Worm (Caenorhabditis elegans): Measurements from ENCODE around the gene H43E16.1.

ce11 chrII:6707496-6708260 is 33.6 kb downstream of the H43E16.1 start:
- TF ChIP-seq snpc-4 (tag; optimal IDR thresholded peaks at IDR 0.05), result no peak
- TF ChIP-seq fkh-10 (GFP tag; optimal IDR thresholded peaks at IDR 0.05), result no peak
- peak in 1 of 2 experiments; percentile 2 for TF ChIP-seq lin-35 (GFP tag; optimal IDR thresholded peaks at IDR 0.05)
- no peak for TF ChIP-seq aly-2 (tag; optimal IDR thresholded peaks at IDR 0.05)
- TF ChIP-seq jun-1 (tag; optimal IDR thresholded peaks at IDR 0.05), result no peak
- no peak for TF ChIP-seq hlh-17 (GFP tag; optimal IDR thresholded peaks at IDR 0.05; ENCODE audit: borderline replicate concordance)
- TF ChIP-seq irx-1 (tag; optimal IDR thresholded peaks at IDR 0.05), result peak; percentile 5
- TF ChIP-seq nhr-77 (tag; optimal IDR thresholded peaks at IDR 0.05), result no peak
- TF ChIP-seq ceh-8 (GFP tag; optimal IDR thresholded peaks at IDR 0.05), result no peak
- TF ChIP-seq nhr-76 (tag; optimal IDR thresholded peaks at IDR 0.05), result no peak
- TF ChIP-seq nhr-90 (tag; optimal IDR thresholded peaks at IDR 0.05; ENCODE audit: poor library complexity), result no peak
- TF ChIP-seq sox-4 (tag; optimal IDR thresholded peaks at IDR 0.05), result no peak

All from whole organism, L1 larva.